Worm (Caenorhabditis elegans): ENCODE results near the gene amt-2.

ce11 chrIV:13067200-13067599 is 25.0 kb downstream of the amt-2 start, which contains the start of gene col-131:
- TF ChIP-seq alr-1 (tag; optimal IDR thresholded peaks at IDR 0.05; ENCODE audit: borderline replicate concordance), result no peak
- TF ChIP-seq nhr-12 (tag; optimal IDR thresholded peaks at IDR 0.05), result no peak
- TF ChIP-seq snpc-4 (tag; optimal IDR thresholded peaks at IDR 0.05), result no peak
- TF ChIP-seq ztf-4 (tag; optimal IDR thresholded peaks at IDR 0.05), result no peak
- TF ChIP-seq sup-37 (GFP tag; optimal IDR thresholded peaks at IDR 0.05), result no peak
- TF ChIP-seq ets-5 (GFP tag; IDR thresholded peaks at IDR 0.05), result no peak
- no peak for TF ChIP-seq nhr-76 (tag; optimal IDR thresholded peaks at IDR 0.05)
- TF ChIP-seq nhr-47 (tag; optimal IDR thresholded peaks at IDR 0.05), result no peak
- TF ChIP-seq C34B4.2 (tag; optimal IDR thresholded peaks at IDR 0.05), result no peak
- TF ChIP-seq aha-1 (tag; optimal IDR thresholded peaks at IDR 0.05), result no peak
- no peak for TF ChIP-seq lsy-2 (tag; optimal IDR thresholded peaks at IDR 0.05)
- no peak for TF ChIP-seq zip-4 (GFP tag; optimal IDR thresholded peaks at IDR 0.05)
- TF ChIP-seq pag-3 (tag; optimal IDR thresholded peaks at IDR 0.05; ENCODE audit: borderline replicate concordance, insufficient read depth), result no peak
- TF ChIP-seq lin-14 (GFP tag; optimal IDR thresholded peaks at IDR 0.05), result no peak

All from whole organism, L1 larva.